Worm (Caenorhabditis elegans): ENCODE results near the gene tps-1.
A peak's percentile ranks its signal among the peaks of the same experiment; 100 is the strongest.

tps-1 gene

DNA sequence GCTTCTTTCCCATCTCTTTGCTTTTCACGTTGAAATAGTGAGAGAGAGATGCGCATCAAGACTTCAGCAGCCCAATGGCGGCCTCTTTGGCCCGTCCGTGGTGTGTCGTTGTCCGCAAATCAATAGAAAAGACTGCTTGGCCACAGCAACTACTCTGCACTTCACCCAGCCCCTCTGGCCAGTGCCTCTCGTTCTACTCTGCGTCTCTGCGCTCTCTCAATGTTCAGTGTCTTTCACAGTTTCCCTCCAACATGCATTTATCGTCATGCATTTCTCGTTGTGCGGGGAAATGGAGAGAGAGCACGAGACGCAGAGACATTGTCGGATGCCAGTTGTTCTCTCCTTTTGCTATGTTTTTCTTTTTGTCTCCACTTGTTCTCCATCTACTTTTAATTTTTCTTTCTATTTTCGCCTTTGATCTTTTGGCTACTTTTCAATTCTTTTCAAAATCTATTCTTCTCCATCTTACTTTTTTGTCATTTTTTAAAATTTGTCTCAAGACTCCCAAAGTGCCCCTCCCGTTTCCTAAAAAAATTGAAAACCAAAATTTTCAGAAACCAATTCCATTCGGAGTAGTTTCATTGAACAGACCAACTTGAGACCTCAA, 39.3 kb upstream of the tps-1 start, which contains the start of gene nhr-1 (continued):
- peak; percentile 67 for TF ChIP-seq nhr-90 (tag; optimal IDR thresholded peaks at IDR 0.05; ENCODE audit: poor library complexity)
- TF ChIP-seq ceh-88 (GFP tag; IDR thresholded peaks at IDR 0.05) = no peak
- TF ChIP-seq dpl-1 (GFP tag; optimal IDR thresholded peaks at IDR 0.05) = peak in 2 of 3 experiments; percentile 34 to 35
- peak; percentile 96 for TF ChIP-seq nhr-71 (tag; optimal IDR thresholded peaks at IDR 0.05)
- TF ChIP-seq mab-9 (GFP tag; IDR thresholded peaks at IDR 0.05) = no peak
- peak; percentile 54 to 74 for TF ChIP-seq lin-35 (GFP tag; optimal IDR thresholded peaks at IDR 0.05)
- peak; percentile 58 for TF ChIP-seq nhr-11 (tag; optimal IDR thresholded peaks at IDR 0.05)
- TF ChIP-seq F16B12.6 (tag; optimal IDR thresholded peaks at IDR 0.05) = no peak
- peak; percentile 87 for TF ChIP-seq unc-86 (tag; optimal IDR thresholded peaks at IDR 0.05)
- TF ChIP-seq zip-4 (GFP tag; optimal IDR thresholded peaks at IDR 0.05) = peak; percentile 22
- no peak for TF ChIP-seq ces-1 (GFP tag; optimal IDR thresholded peaks at IDR 0.05)
- peak; percentile 43 for TF ChIP-seq aly-2 (tag; optimal IDR thresholded peaks at IDR 0.05)
- TF ChIP-seq dsc-1 (tag; optimal IDR thresholded peaks at IDR 0.05) = peak; percentile 88
- TF ChIP-seq egl-13 (tag; optimal IDR thresholded peaks at IDR 0.05) = peak; percentile 73
- no peak for TF ChIP-seq nhr-84 (tag; optimal IDR thresholded peaks at IDR 0.05)
- TF ChIP-seq sox-4 (tag; optimal IDR thresholded peaks at IDR 0.05) = no peak
- TF ChIP-seq hlh-4 (tag; optimal IDR thresholded peaks at IDR 0.05) = no peak
- no peak for TF ChIP-seq Y116A8C.19 (tag; optimal IDR thresholded peaks at IDR 0.05; ENCODE audit: borderline replicate concordance)
- TF ChIP-seq snpc-4 (tag; optimal IDR thresholded peaks at IDR 0.05) = peak; percentile 29
- TF ChIP-seq elt-3 (tag; optimal IDR thresholded peaks at IDR 0.05) = peak in 2 of 6 experiments; percentile 52 to 61
- TF ChIP-seq alr-1 (tag; optimal IDR thresholded peaks at IDR 0.05; ENCODE audit: borderline replicate concordance) = no peak
- TF ChIP-seq ztf-4 (tag; optimal IDR thresholded peaks at IDR 0.05) = peak; percentile 85
- TF ChIP-seq C16A3.4 (tag; optimal IDR thresholded peaks at IDR 0.05) = peak; percentile 69
- peak; percentile 46 for TF ChIP-seq zag-1 (tag; optimal IDR thresholded peaks at IDR 0.05)
- TF ChIP-seq elt-2 (tag; optimal IDR thresholded peaks at IDR 0.05) = peak; percentile 20
- TF ChIP-seq nhr-12 (tag; optimal IDR thresholded peaks at IDR 0.05) = no peak
- no peak for TF ChIP-seq efl-3 (GFP tag; optimal IDR thresholded peaks at IDR 0.05)
- no peak for TF ChIP-seq C34B4.2 (tag; optimal IDR thresholded peaks at IDR 0.05)
- no peak for TF ChIP-seq hpl-2 (GFP tag; optimal IDR thresholded peaks at IDR 0.05)
- no peak for TF ChIP-seq pax-3 (tag; optimal IDR thresholded peaks at IDR 0.05)
- TF ChIP-seq grh-1 (GFP tag; IDR thresholded peaks at IDR 0.05) = peak; percentile 44; the same call in 1 of the 2 replicates
- TF ChIP-seq unc-30 (tag; optimal IDR thresholded peaks at IDR 0.05) = no peak
- TF ChIP-seq xbp-1 (tag; optimal IDR thresholded peaks at IDR 0.05) = peak; percentile 76
- TF ChIP-seq irx-1 (tag; optimal IDR thresholded peaks at IDR 0.05) = peak; percentile 47
- peak; percentile 86 for TF ChIP-seq fkh-8 (tag; optimal IDR thresholded peaks at IDR 0.05)
- TF ChIP-seq fkh-4 (tag; optimal IDR thresholded peaks at IDR 0.05; ENCODE audit: borderline replicate concordance) = no peak
- no peak for TF ChIP-seq ceh-90 (tag; optimal IDR thresholded peaks at IDR 0.05)
- peak; percentile 77 for TF ChIP-seq ceh-8 (GFP tag; optimal IDR thresholded peaks at IDR 0.05)
- TF ChIP-seq swsn-7 (tag; optimal IDR thresholded peaks at IDR 0.05) = peak; percentile 86

DNA sequence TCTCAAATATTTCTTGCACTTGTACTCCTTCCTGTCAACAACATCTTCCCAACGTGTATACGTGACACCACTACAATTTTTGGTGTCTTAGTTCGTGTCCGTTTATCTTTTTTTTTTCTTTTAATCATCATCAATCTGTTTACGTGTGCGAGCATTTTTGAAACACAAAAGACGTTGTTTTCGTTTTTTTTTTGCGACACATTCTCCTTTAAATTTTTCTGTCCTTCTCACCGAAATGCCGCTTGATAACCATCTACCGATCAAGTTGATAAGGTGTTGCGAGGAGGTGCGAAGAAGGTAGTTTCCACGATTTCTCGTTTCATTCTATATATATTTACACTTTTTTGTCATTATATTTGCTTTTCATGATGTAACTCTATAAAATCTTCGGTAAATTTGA, 36.2 kb upstream of the tps-1 start:
- TF ChIP-seq nhr-20 (tag; optimal IDR thresholded peaks at IDR 0.05) = peak; percentile 54
- TF ChIP-seq rnt-1 (tag; optimal IDR thresholded peaks at IDR 0.05) = peak; percentile 4
- no peak for TF ChIP-seq C16A3.4 (tag; optimal IDR thresholded peaks at IDR 0.05)
- TF ChIP-seq blmp-1 (tag; optimal IDR thresholded peaks at IDR 0.05) = peak; percentile 62
- TF ChIP-seq lin-14 (GFP tag; optimal IDR thresholded peaks at IDR 0.05) = peak; percentile 52
- TF ChIP-seq nhr-85 (tag) = peak; percentile 76
- peak; percentile 24 for TF ChIP-seq elt-2 (tag; optimal IDR thresholded peaks at IDR 0.05)
- TF ChIP-seq ets-5 (GFP tag; IDR thresholded peaks at IDR 0.05) = no peak
- TF ChIP-seq mep-1 (tag; optimal IDR thresholded peaks at IDR 0.05) = peak; percentile 17

Data from whole organism, L1 larva.